Fruit fly (Drosophila melanogaster): Measurements from ENCODE around the gene Est-Q.

Est-Q gene

dm6 chr3L:21533270-21533948 lies 32.2 kb downstream of the Est-Q start, which contains the start of gene Mkrn1:
Gene Mkrn1, minus strand, starts transcription at chr3L:21533713.
- TF ChIP-seq noc (tag; optimal IDR thresholded peaks at IDR 0.05) = no peak

- no peak for TF ChIP-seq noc (tag; optimal IDR thresholded peaks at IDR 0.05)
These were observed 33.1 kb downstream of the Est-Q start, which contains the start of gene ppk5 for dm6 chr3L:21534360-21534759. Gene ppk5, plus strand, starts transcription at chr3L:21534660.

- no peak for TF ChIP-seq noc (tag; optimal IDR thresholded peaks at IDR 0.05)
These were observed 35.6 kb downstream of the Est-Q start, which contains the start of gene Rpn10 for dm6 chr3L:21536857-21537256. Gene Rpn10, plus strand, starts transcription at chr3L:21537000.

dm6 chr3L:21538893-21539244 lies 37.6 kb downstream of the Est-Q start:
- TF ChIP-seq noc (tag; optimal IDR thresholded peaks at IDR 0.05) = no peak

- TF ChIP-seq noc (tag; optimal IDR thresholded peaks at IDR 0.05) = no peak
These were observed 38.3 kb downstream of the Est-Q start, which contains the start of the genes COX8 and VhaM9.7-b for dm6 chr3L:21539245-21540196. Gene COX8, minus strand, starts transcription at chr3L:21539447. Gene VhaM9.7-b, plus strand, starts transcription at chr3L:21539862.

- TF ChIP-seq noc (tag; optimal IDR thresholded peaks at IDR 0.05) = no peak
These were observed 40.8 kb downstream of the Est-Q start, which contains the start of gene CG33290 for dm6 chr3L:21542059-21542458. Gene CG33290, plus strand, starts transcription at chr3L:21542359.
